Worm (Caenorhabditis elegans) whole organism, early embryonic: ENCODE measurements around the gene skr-13.

Source experiments
- B0310.2 ChIP-seq: sonication (generic microtip); optimal IDR thresholded peaks from 2 replicates; lab custom pipeline; 2016; ENCODE audit warnings: mild to moderate bottlenecking, missing genetic modification characterization, missing compliant biosample characterization
- F13C5.2 ChIP-seq: sonication (generic microtip); optimal IDR thresholded peaks from 2 replicates; lab custom pipeline; 2017; ENCODE audit warnings: mild to moderate bottlenecking, missing genetic modification characterization, inconsistent platforms, missing compliant biosample characterization
- aly-1 ChIP-seq: sonication (generic microtip); optimal IDR thresholded peaks from 2 replicates; lab custom pipeline; 2016; ENCODE audit warnings: missing genetic modification characterization, missing compliant biosample characterization
- ama-1 ChIP-seq: fragments of 150-350 bp; optimal IDR thresholded peaks from 2 replicates; lab custom pipeline; 2014
- ceh-13 ChIP-seq: fragments of 200-800 bp; sonication (Bioruptor generic); optimal IDR thresholded peaks from 2 replicates; lab custom pipeline; 2018; ENCODE audit warnings: mild to moderate bottlenecking, missing genetic modification characterization, missing compliant biosample characterization
- ceh-36 ChIP-seq: sonication (generic microtip); optimal IDR thresholded peaks from 2 replicates; lab custom pipeline; 2016; ENCODE audit warnings: missing genetic modification characterization, inconsistent platforms, missing compliant biosample characterization
- ets-7 ChIP-seq: sonication (generic microtip); optimal IDR thresholded peaks from 2 replicates; lab custom pipeline; 2016; ENCODE audit warnings: missing genotype, missing genetic modification characterization, missing compliant biosample characterization
- flt-1 ChIP-seq: fragments of 200-800 bp; sonication (Bioruptor generic); IDR thresholded peaks from 2 replicates; pipeline ENCODE4 v1.3.6; 2022; ENCODE audit warnings: missing genetic modification characterization, missing compliant biosample characterization
- hmbx-1 ChIP-seq: sonication (generic microtip); optimal IDR thresholded peaks from 2 replicates; lab custom pipeline; 2016; ENCODE audit warnings: mild to moderate bottlenecking, missing genetic modification characterization, missing compliant biosample characterization
- hmg-4 ChIP-seq: fragments of 200-800 bp; sonication (Bioruptor generic); optimal IDR thresholded peaks from 2 replicates; lab custom pipeline; 2018; ENCODE audit warnings: mild to moderate bottlenecking, missing genetic modification characterization, missing compliant biosample characterization
- hnd-1 ChIP-seq: sonication (generic microtip); optimal IDR thresholded peaks from 2 replicates; lab custom pipeline; 2016; ENCODE audit warnings: missing genetic modification characterization, missing compliant biosample characterization
- pes-1 ChIP-seq: fragments of 200-800 bp; sonication (Bioruptor generic); IDR thresholded peaks from 2 replicates; pipeline ENCODE4 v1.3.6; 2022; ENCODE audit warnings: missing genetic modification reagents, missing genetic modification characterization, missing compliant biosample characterization
- scrt-1 ChIP-seq: fragments of 200-800 bp; sonication (Bioruptor generic); IDR thresholded peaks from 2 replicates; pipeline ENCODE4 v1.3.6; 2022; ENCODE audit warnings: missing genetic modification characterization, missing compliant biosample characterization
- sea-1 ChIP-seq: fragments of 200-800 bp; sonication (Bioruptor generic); conservative IDR thresholded peaks from 2 replicates; pipeline ENCODE4 v1.3.6; 2022; ENCODE audit warnings: missing genetic modification characterization, missing compliant biosample characterization
- tbx-11 ChIP-seq: fragments of 200-800 bp; sonication (Bioruptor generic); IDR thresholded peaks from 2 replicates; pipeline ENCODE4 v1.3.6; 2022; ENCODE audit warnings: missing genetic modification characterization, missing compliant biosample characterization
- tbx-37 ChIP-seq: fragments of 200-800 bp; sonication (Bioruptor generic); conservative IDR thresholded peaks from 2 replicates; pipeline ENCODE4 v1.3.6; 2022; ENCODE audit warnings: missing genetic modification reagents, missing genetic modification characterization, missing compliant biosample characterization
- tra-4 ChIP-seq: sonication (generic microtip); optimal IDR thresholded peaks from 2 replicates; lab custom pipeline; 2017; ENCODE audit warnings: missing genetic modification characterization, missing compliant biosample characterization

The skr-13 gene

ce11 chrIV:17162515-17162914 lies at the start of gene skr-13:
TSS of gene skr-13 (minus strand) at chrIV:17162615.
- TF ChIP-seq ceh-13 (GFP tag; lab: Kevin White, UChicago) (no peak), B0310.2 (tag; lab: Kevin White, UChicago) (no peak), hmg-4 (GFP tag; lab: Kevin White, UChicago) (no peak), hmbx-1 (tag; lab: Kevin White, UChicago) (no peak), F13C5.2 (no peak), tbx-37 (no peak)

DNA sequence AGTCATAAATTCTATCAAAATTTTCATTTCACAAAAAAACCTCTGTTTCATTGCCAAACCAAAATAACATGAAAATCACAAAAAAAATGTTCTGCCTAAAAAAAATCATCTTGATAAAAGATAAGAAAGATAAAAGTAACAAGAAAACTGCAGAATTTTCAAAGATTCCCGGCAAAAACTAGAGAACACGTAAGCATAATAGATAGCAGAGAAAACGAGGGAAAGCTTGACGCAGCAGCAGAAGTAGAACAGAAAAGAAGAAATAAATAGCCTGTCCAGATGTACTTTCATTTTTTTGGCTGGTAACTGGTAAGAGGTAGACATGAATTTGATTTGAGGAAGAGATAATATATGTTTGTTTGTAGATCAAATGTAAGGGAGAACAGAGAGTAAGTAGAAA lies 48.3 kb upstream of the skr-13 start:
- TF ChIP-seq scrt-1 (no peak), tbx-37 (no peak), tbx-11 (GFP tag; lab: Robert Waterston, UW) (no peak), ceh-36 (tag; lab: Kevin White, UChicago) (no peak), hmg-4 (GFP tag; lab: Kevin White, UChicago) (no peak), sea-1 (GFP tag; lab: Robert Waterston, UW) (no peak)

DNA sequence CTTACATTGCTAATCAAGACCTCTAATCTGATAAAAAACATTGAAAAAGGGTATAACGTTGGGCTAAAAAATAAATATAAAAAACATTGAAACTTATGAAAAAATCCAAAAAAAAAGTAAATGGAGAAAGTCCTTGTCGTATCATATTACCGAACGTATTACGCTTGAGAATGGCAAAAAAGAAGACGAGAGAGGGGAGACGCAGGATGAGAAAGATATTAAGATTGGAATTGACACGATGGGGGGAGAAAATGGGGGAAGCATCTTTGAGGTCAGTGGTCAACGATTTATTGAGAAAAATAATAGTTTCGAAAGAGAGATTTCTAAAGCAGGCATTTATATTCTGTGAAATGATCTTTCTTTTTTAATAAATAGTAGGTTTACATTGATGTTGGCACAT lies 46.9 kb upstream of the skr-13 start:
- TF ChIP-seq F13C5.2 (no peak), ceh-36 (tag; lab: Kevin White, UChicago) (no peak), sea-1 (GFP tag; lab: Robert Waterston, UW) (no peak), ama-1 (lab: Kevin White, UChicago) (no peak), scrt-1 (no peak), tra-4 (no peak), hmbx-1 (tag; lab: Kevin White, UChicago) (no peak), hmg-4 (GFP tag; lab: Kevin White, UChicago) (no peak), ets-7 (tag; lab: Kevin White, UChicago) (no peak), B0310.2 (tag; lab: Kevin White, UChicago) (no peak)

DNA sequence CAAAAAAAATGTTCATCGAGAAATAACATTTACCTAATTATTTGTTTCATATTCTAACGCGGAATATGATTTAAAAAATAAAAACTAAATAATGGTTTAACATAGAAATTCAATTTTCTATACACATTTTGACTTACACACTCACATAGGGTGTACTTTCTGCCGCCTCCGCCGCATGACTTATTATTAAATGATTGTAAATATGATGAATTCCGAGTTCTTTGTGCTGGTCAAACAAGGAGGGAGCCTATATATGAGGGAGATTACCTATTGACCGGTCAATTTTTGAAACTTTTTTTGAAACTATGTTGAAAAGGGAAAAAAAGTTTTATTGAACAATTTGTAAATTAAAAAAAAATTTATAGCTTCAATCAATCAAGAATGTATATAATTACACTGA lies 45.4 kb upstream of the skr-13 start:
- TF ChIP-seq tbx-37 (no peak), hmbx-1 (tag; lab: Kevin White, UChicago) (no peak), ama-1 (lab: Kevin White, UChicago) (no peak), pes-1 (GFP tag; lab: Robert Waterston, UW) (no peak), F13C5.2 (no peak), tra-4 (no peak)

- TF ChIP-seq scrt-1 (no peak), ceh-36 (tag; lab: Kevin White, UChicago) (no peak), pes-1 (GFP tag; lab: Robert Waterston, UW) (no peak), flt-1 (GFP tag; lab: Robert Waterston, UW) (no peak), tbx-11 (GFP tag; lab: Robert Waterston, UW) (no peak), tbx-37 (no peak), ceh-13 (GFP tag; lab: Kevin White, UChicago) (no peak), hmg-4 (GFP tag; lab: Kevin White, UChicago) (no peak), aly-1 (tag; lab: Kevin White, UChicago) (no peak), sea-1 (GFP tag; lab: Robert Waterston, UW) (no peak), hnd-1 (tag; lab: Kevin White, UChicago) (no peak), B0310.2 (tag; lab: Kevin White, UChicago) (no peak)
Measured at ce11 chrIV:17206745-17207144, 44.3 kb upstream of the skr-13 start, which contains the start of gene cnnm-1. TSS of gene cnnm-1 (minus strand) at chrIV:17206845.

ce11 chrIV:17199706-17200105 lies 37.3 kb upstream of the skr-13 start:
- TF ChIP-seq hnd-1 (tag; lab: Kevin White, UChicago) = no peak
- TF ChIP-seq B0310.2 (tag; lab: Kevin White, UChicago) = no peak
- TF ChIP-seq sea-1 (GFP tag; lab: Robert Waterston, UW) = no peak
- no peak for TF ChIP-seq hmg-4 (GFP tag; lab: Kevin White, UChicago)
- no peak for TF ChIP-seq ets-7 (tag; lab: Kevin White, UChicago)
- TF ChIP-seq aly-1 (tag; lab: Kevin White, UChicago) = no peak
- TF ChIP-seq pes-1 (GFP tag; lab: Robert Waterston, UW) = no peak
- TF ChIP-seq tra-4 = no peak
- TF ChIP-seq scrt-1 = no peak
- TF ChIP-seq hmbx-1 (tag; lab: Kevin White, UChicago) = no peak
- no peak for TF ChIP-seq ceh-13 (GFP tag; lab: Kevin White, UChicago)
- no peak for TF ChIP-seq F13C5.2
- TF ChIP-seq tbx-37 = no peak
- no peak for TF ChIP-seq tbx-11 (GFP tag; lab: Robert Waterston, UW)
- TF ChIP-seq ceh-36 (tag; lab: Kevin White, UChicago) = no peak
- TF ChIP-seq ama-1 (lab: Kevin White, UChicago) = no peak
- no peak for TF ChIP-seq flt-1 (GFP tag; lab: Robert Waterston, UW)

DNA sequence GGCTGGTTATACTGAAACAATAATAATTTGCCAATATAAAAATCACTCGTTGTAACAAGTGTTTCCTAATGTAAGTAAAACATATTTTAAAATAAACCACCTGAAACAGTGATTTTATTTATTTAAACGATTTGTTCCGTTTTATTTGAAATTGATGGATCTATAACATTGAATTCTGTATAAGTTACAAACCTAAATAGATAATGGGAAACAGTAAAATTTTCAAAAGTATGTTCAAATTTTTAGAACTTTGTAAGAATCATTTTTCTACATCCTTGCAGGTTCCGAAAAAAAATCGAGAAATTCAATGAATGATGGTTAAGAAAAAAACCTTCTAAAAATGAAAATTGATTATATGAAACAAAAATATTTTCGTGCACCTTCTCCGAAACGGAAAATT lies 31.1 kb upstream of the skr-13 start:
- TF ChIP-seq ceh-36 (tag; lab: Kevin White, UChicago) = no peak
- no peak for TF ChIP-seq tbx-11 (GFP tag; lab: Robert Waterston, UW)
- TF ChIP-seq flt-1 (GFP tag; lab: Robert Waterston, UW) = no peak
- no peak for TF ChIP-seq scrt-1
- no peak for TF ChIP-seq tbx-37
- TF ChIP-seq ama-1 (lab: Kevin White, UChicago) = no peak
- no peak for TF ChIP-seq hnd-1 (tag; lab: Kevin White, UChicago)
- no peak for TF ChIP-seq ceh-13 (GFP tag; lab: Kevin White, UChicago)
- TF ChIP-seq pes-1 (GFP tag; lab: Robert Waterston, UW) = no peak

- TF ChIP-seq ets-7 (tag; lab: Kevin White, UChicago) = no peak
- no peak for TF ChIP-seq tra-4
- no peak for TF ChIP-seq tbx-11 (GFP tag; lab: Robert Waterston, UW)
- no peak for TF ChIP-seq ceh-36 (tag; lab: Kevin White, UChicago)
- no peak for TF ChIP-seq aly-1 (tag; lab: Kevin White, UChicago)
- no peak for TF ChIP-seq tbx-37
- no peak for TF ChIP-seq sea-1 (GFP tag; lab: Robert Waterston, UW)
- TF ChIP-seq F13C5.2 = no peak
- TF ChIP-seq ceh-13 (GFP tag; lab: Kevin White, UChicago) = no peak
- no peak for TF ChIP-seq ama-1 (lab: Kevin White, UChicago)
Measured at ce11 chrIV:17191791-17192190, 29.4 kb upstream of the skr-13 start, which contains the start of gene flp-17. TSS of gene flp-17 (minus strand) at chrIV:17191891.
